Worm (Caenorhabditis elegans) whole organism, L1 larva: ENCODE measurements around the gene C33D9.6.

Source experiments
- C16A3.4 ChIP-seq: fragments of 150-350 bp; optimal IDR thresholded peaks from 2 replicates; lab custom pipeline; 2014; ENCODE audit warnings: missing biosample characterization, missing genetic modification characterization
- C34B4.2 ChIP-seq: sonication (generic microtip); optimal IDR thresholded peaks from 2 replicates; lab custom pipeline; 2017; ENCODE audit warnings: mild to moderate bottlenecking, missing genetic modification characterization, missing compliant biosample characterization
- F16B12.6 ChIP-seq: fragments of 150-350 bp; optimal IDR thresholded peaks from 2 replicates; lab custom pipeline; 2014; ENCODE audit warnings: missing biosample characterization, missing genetic modification characterization
- Y116A8C.19 ChIP-seq: sonication (generic microtip); optimal IDR thresholded peaks from 2 replicates; lab custom pipeline; 2016; ENCODE audit warnings: missing compliant biosample characterization, missing genetic modification characterization, borderline replicate concordance
- aha-1 ChIP-seq: fragments of 150-350 bp; optimal IDR thresholded peaks from 2 replicates; lab custom pipeline; 2014; ENCODE audit warnings: missing biosample characterization, missing genetic modification characterization
- alr-1 ChIP-seq: fragments of 200-800 bp; sonication (Bioruptor generic); optimal IDR thresholded peaks from 2 replicates; lab custom pipeline; 2018; ENCODE audit warnings: borderline replicate concordance, mild to moderate bottlenecking, missing genetic modification characterization, missing compliant biosample characterization
- aly-2 ChIP-seq: fragments of 150-350 bp; optimal IDR thresholded peaks from 2 replicates; lab custom pipeline; 2014; ENCODE audit warnings: missing biosample characterization, missing genetic modification characterization
- ama-1 ChIP-seq: fragments of 150-350 bp; optimal IDR thresholded peaks from 2 replicates; lab custom pipeline; 2014
- blmp-1 ChIP-seq: fragments of 150-350 bp; optimal IDR thresholded peaks from 2 replicates; lab custom pipeline; 2014; ENCODE audit warnings: missing biosample characterization, missing genetic modification characterization
- ceh-8 ChIP-seq: fragments of 200-800 bp; sonication (Bioruptor generic); optimal IDR thresholded peaks from 2 replicates; lab custom pipeline; 2018; ENCODE audit warnings: mild to moderate bottlenecking, missing genetic modification characterization, moderate library complexity, missing compliant biosample characterization
- ceh-82 ChIP-seq, 3 experiments: fragments of 150-350 bp in 1 of 3; sonication (generic microtip) in 2 of 3; optimal IDR thresholded peaks; 2 replicates each; lab custom pipeline; 2014 to 2017; ENCODE audit warnings: missing biosample characterization in 3 of 3, missing genetic modification characterization in 3 of 3
- ceh-90 ChIP-seq: sonication (generic microtip); optimal IDR thresholded peaks from 2 replicates; lab custom pipeline; 2016; ENCODE audit warnings: missing genetic modification characterization, missing compliant biosample characterization
- ces-1 ChIP-seq: fragments of 150-350 bp; optimal IDR thresholded peaks from 2 replicates; lab custom pipeline; 2014; ENCODE audit warnings: missing biosample characterization, missing genetic modification reagents, missing genetic modification characterization
- dpl-1 ChIP-seq, 3 experiments: fragments of 150-350 bp in 2 of 3; sonication (generic microtip) in 1 of 3; optimal IDR thresholded peaks; 2 replicates each; lab custom pipeline; 2014 to 2017; ENCODE audit warnings: missing biosample characterization in 3 of 3, missing genetic modification characterization in 3 of 3, missing genetic modification reagents in 3 of 3
- dsc-1 ChIP-seq: sonication (generic microtip); optimal IDR thresholded peaks from 2 replicates; lab custom pipeline; 2016; ENCODE audit warnings: mild to moderate bottlenecking, missing genetic modification characterization, missing compliant biosample characterization
- efl-3 ChIP-seq: fragments of 200-800 bp; sonication (Bioruptor generic); optimal IDR thresholded peaks from 2 replicates; lab custom pipeline; 2018; ENCODE audit warnings: mild to moderate bottlenecking, missing genetic modification characterization, missing compliant biosample characterization
- elt-2 ChIP-seq: sonication (generic microtip); optimal IDR thresholded peaks from 2 replicates; lab custom pipeline; 2016; ENCODE audit warnings: missing genetic modification characterization, mild to moderate bottlenecking, inconsistent platforms, missing compliant biosample characterization, missing genetic modification reagents
- ets-5 ChIP-seq: fragments of 200-800 bp; sonication (Bioruptor generic); IDR thresholded peaks from 2 replicates; pipeline ENCODE4 v1.3.6; 2022; ENCODE audit warnings: missing genetic modification characterization, missing compliant biosample characterization
- fkh-10 ChIP-seq: sonication (generic microtip); optimal IDR thresholded peaks from 2 replicates; lab custom pipeline; 2017; ENCODE audit warnings: missing biosample characterization, missing genetic modification reagents, missing genetic modification characterization
- fkh-4 ChIP-seq: sonication (generic microtip); optimal IDR thresholded peaks from 2 replicates; lab custom pipeline; 2016; ENCODE audit warnings: missing compliant biosample characterization, missing genetic modification characterization, borderline replicate concordance
- grh-1 ChIP-seq: fragments of 200-800 bp; sonication (Bioruptor generic); IDR thresholded peaks from 2 replicates; pipeline ENCODE4 v1.3.6; 2022; ENCODE audit warnings: missing genetic modification reagents, missing genetic modification characterization, missing compliant biosample characterization
- hlh-4 ChIP-seq: sonication (generic microtip); optimal IDR thresholded peaks from 2 replicates; lab custom pipeline; 2016; ENCODE audit warnings: mild to moderate bottlenecking, missing genetic modification characterization, missing compliant biosample characterization
- hpl-2 ChIP-seq: fragments of 150-350 bp; optimal IDR thresholded peaks from 2 replicates; lab custom pipeline; 2014; ENCODE audit warnings: missing biosample characterization, missing genetic modification reagents, missing genetic modification characterization
- irx-1 ChIP-seq: sonication (generic microtip); optimal IDR thresholded peaks from 2 replicates; lab custom pipeline; 2016; ENCODE audit warnings: missing genetic modification characterization, missing compliant biosample characterization
- jun-1 ChIP-seq: fragments of 150-350 bp; optimal IDR thresholded peaks from 2 replicates; lab custom pipeline; 2014; ENCODE audit warnings: missing biosample characterization, missing genetic modification reagents, missing genetic modification characterization
- lin-14 ChIP-seq: fragments of 200-800 bp; sonication (Bioruptor generic); optimal IDR thresholded peaks from 2 replicates; lab custom pipeline; 2018; ENCODE audit warnings: mild to moderate bottlenecking, missing genetic modification characterization, moderate library complexity, missing compliant biosample characterization
- lin-35 ChIP-seq, 2 experiments: fragments of 150-350 bp; optimal IDR thresholded peaks; 2 replicates each; lab custom pipeline; 2014; ENCODE audit warnings: missing biosample characterization in 2 of 2, missing genetic modification characterization in 2 of 2, missing genetic modification reagents in 2 of 2
- lin-39 ChIP-seq: fragments of 150-350 bp; optimal IDR thresholded peaks from 2 replicates; lab custom pipeline; 2014; ENCODE audit warnings: missing biosample characterization, missing genetic modification reagents, missing genetic modification characterization
- lsy-2 ChIP-seq, 2 experiments: fragments of 150-350 bp; optimal IDR thresholded peaks; 2 replicates each; lab custom pipeline; 2014; ENCODE audit warnings: missing biosample characterization in 2 of 2, missing genetic modification characterization in 2 of 2
- mab-9 ChIP-seq: fragments of 200-800 bp; sonication (Bioruptor generic); IDR thresholded peaks from 2 replicates; pipeline ENCODE4 v1.3.6; 2022; ENCODE audit warnings: missing genetic modification reagents, missing genetic modification characterization, missing compliant biosample characterization
- mdl-1 ChIP-seq, 2 experiments: fragments of 150-350 bp; optimal IDR thresholded peaks; 2 replicates each; lab custom pipeline; 2014 to 2017; ENCODE audit warnings: missing biosample characterization in 2 of 2, missing genetic modification characterization in 2 of 2, inconsistent platforms in 1 of 2
- nhr-11 ChIP-seq: fragments of 150-350 bp; optimal IDR thresholded peaks from 2 replicates; lab custom pipeline; 2014; ENCODE audit warnings: missing biosample characterization, missing genetic modification characterization
- nhr-12 ChIP-seq: sonication (generic microtip); optimal IDR thresholded peaks from 2 replicates; lab custom pipeline; 2017; ENCODE audit warnings: missing biosample characterization, missing genetic modification characterization
- nhr-237 ChIP-seq: fragments of 150-350 bp; optimal IDR thresholded peaks from 2 replicates; lab custom pipeline; 2014; ENCODE audit warnings: missing biosample characterization, missing genetic modification characterization
- nhr-71 ChIP-seq: sonication (generic microtip); optimal IDR thresholded peaks from 2 replicates; lab custom pipeline; 2016; ENCODE audit warnings: mild to moderate bottlenecking, missing genetic modification characterization, moderate library complexity, missing compliant biosample characterization
- nhr-76 ChIP-seq: sonication (generic microtip); optimal IDR thresholded peaks from 2 replicates; lab custom pipeline; 2017; ENCODE audit warnings: missing biosample characterization, missing genetic modification characterization
- nhr-84 ChIP-seq: sonication (generic microtip); optimal IDR thresholded peaks from 2 replicates; lab custom pipeline; 2017; ENCODE audit warnings: missing biosample characterization, missing genetic modification characterization
- nhr-85 ChIP-seq: sonication (generic microtip); peaks from one replicate; lab custom pipeline; 2016; ENCODE audit warnings: missing genetic modification characterization, inconsistent platforms, missing compliant biosample characterization
- nhr-90 ChIP-seq: sonication (generic microtip); optimal IDR thresholded peaks from 2 replicates; lab custom pipeline; 2016; ENCODE audit warnings: mild to moderate bottlenecking, missing genetic modification characterization, missing compliant biosample characterization; ENCODE audit not compliant: poor library complexity
- pqm-1 ChIP-seq: sonication (generic microtip); optimal IDR thresholded peaks from 3 replicates; lab custom pipeline; 2017; ENCODE audit warnings: missing biosample characterization, missing genetic modification characterization
- rnt-1 ChIP-seq: sonication (generic microtip); optimal IDR thresholded peaks from 2 replicates; lab custom pipeline; 2016; ENCODE audit warnings: mild to moderate bottlenecking, missing genetic modification characterization, moderate library complexity, missing compliant biosample characterization
- snpc-4 ChIP-seq: fragments of 150-350 bp; optimal IDR thresholded peaks from 2 replicates; lab custom pipeline; 2014; ENCODE audit warnings: missing biosample characterization, missing genetic modification characterization
- snu-23 ChIP-seq: sonication (generic microtip); optimal IDR thresholded peaks from 2 replicates; lab custom pipeline; 2016; ENCODE audit warnings: missing genetic modification characterization, missing compliant biosample characterization
- sox-4 ChIP-seq: sonication (generic microtip); optimal IDR thresholded peaks from 2 replicates; lab custom pipeline; 2016; ENCODE audit warnings: missing genetic modification characterization, missing compliant biosample characterization
- sptf-1 ChIP-seq: fragments of 150-350 bp; optimal IDR thresholded peaks from 2 replicates; lab custom pipeline; 2014; ENCODE audit warnings: missing biosample characterization, missing genetic modification characterization
- sup-37 ChIP-seq: fragments of 200-800 bp; sonication (Bioruptor generic); optimal IDR thresholded peaks from 2 replicates; lab custom pipeline; 2018; ENCODE audit warnings: mild to moderate bottlenecking, missing genetic modification characterization, missing compliant biosample characterization
- tbx-2 ChIP-seq: sonication (generic microtip); optimal IDR thresholded peaks from 2 replicates; lab custom pipeline; 2016; ENCODE audit warnings: missing genetic modification characterization, missing compliant biosample characterization
- tlp-1 ChIP-seq: fragments of 150-350 bp; optimal IDR thresholded peaks from 2 replicates; lab custom pipeline; 2014; ENCODE audit warnings: missing biosample characterization, missing genetic modification characterization
- unc-130 ChIP-seq: fragments of 150-350 bp; optimal IDR thresholded peaks from 2 replicates; lab custom pipeline; 2017; ENCODE audit warnings: missing biosample characterization, missing genetic modification characterization, inconsistent platforms
- unc-86 ChIP-seq: sonication (generic microtip); optimal IDR thresholded peaks from 2 replicates; lab custom pipeline; 2016; ENCODE audit warnings: missing genetic modification characterization, missing compliant biosample characterization
- unc-98 ChIP-seq: fragments of 200-800 bp; sonication (Bioruptor generic); IDR thresholded peaks from 2 replicates; pipeline ENCODE4 v1.3.6; 2022; ENCODE audit warnings: missing genetic modification characterization, missing compliant biosample characterization
- xbp-1 ChIP-seq: sonication (generic microtip); optimal IDR thresholded peaks from 2 replicates; lab custom pipeline; 2016; ENCODE audit warnings: missing genetic modification characterization, missing compliant biosample characterization
- zip-4 ChIP-seq: fragments of 200-800 bp; sonication (Bioruptor generic); optimal IDR thresholded peaks from 2 replicates; lab custom pipeline; 2018; ENCODE audit warnings: mild to moderate bottlenecking, missing genetic modification characterization, moderate library complexity, missing compliant biosample characterization
- ztf-11 ChIP-seq, 2 experiments: sonication (generic microtip); optimal IDR thresholded peaks; 2 replicates each; lab custom pipeline; 2016 to 2017; ENCODE audit warnings: missing genetic modification characterization in 2 of 2, missing biosample characterization in 1 of 2, missing compliant biosample characterization in 1 of 2

The C33D9.6 gene

DNA sequence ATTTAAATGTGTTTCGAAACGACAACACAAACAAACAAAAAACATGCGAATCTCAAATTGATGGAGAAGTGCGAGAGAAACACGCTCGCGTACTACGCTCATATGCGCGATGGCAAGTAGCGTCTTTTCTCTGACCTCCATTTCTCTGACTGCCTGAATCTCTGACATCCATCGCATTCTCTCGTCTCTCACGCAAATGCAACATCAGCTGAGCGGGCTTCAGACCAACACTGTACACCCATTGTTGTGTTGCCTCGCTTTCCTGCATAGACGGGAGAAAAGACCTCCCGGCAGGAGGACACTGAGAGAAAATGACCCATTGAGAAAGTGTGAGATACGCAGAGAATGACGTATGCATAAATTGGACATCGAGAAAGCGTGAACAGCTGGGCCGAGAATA lies 4.2 kb upstream of the C33D9.6 start (continued):
- TF ChIP-seq lin-39, result no peak
- TF ChIP-seq nhr-84 (tag; lab: Kevin White, UChicago), result no peak
- TF ChIP-seq pqm-1 (tag; lab: Kevin White, UChicago), result no peak
- no peak for TF ChIP-seq efl-3 (GFP tag; lab: Kevin White, UChicago)
- no peak for TF ChIP-seq aly-2 (tag; lab: Kevin White, UChicago)
- peak; percentile 83 for TF ChIP-seq C16A3.4 (tag; lab: Kevin White, UChicago)
- peak; percentile 95 for TF ChIP-seq blmp-1 (tag; lab: Kevin White, UChicago)
- TF ChIP-seq nhr-90, result peak; percentile 63
- TF ChIP-seq hlh-4 (tag; lab: Kevin White, UChicago), result no peak
- TF ChIP-seq tbx-2 (tag; lab: Kevin White, UChicago), result peak; percentile 58
- TF ChIP-seq ama-1 (lab: Kevin White, UChicago), result no peak
- peak; percentile 23 for TF ChIP-seq snpc-4 (tag; lab: Kevin White, UChicago)
- peak; percentile 40 to 59 (median 53) for TF ChIP-seq dpl-1 (GFP tag; optimal IDR thresholded peaks at IDR 0.05; lab: Kevin White, UChicago)
- TF ChIP-seq ets-5 (GFP tag; lab: Robert Waterston, UW), result no peak
- peak; percentile 46 for TF ChIP-seq hpl-2 (GFP tag; lab: Kevin White, UChicago)
- TF ChIP-seq Y116A8C.19, result no peak
- peak; percentile 86 for TF ChIP-seq nhr-71 (tag; lab: Kevin White, UChicago)
- peak in 1 of 2 experiments; percentile 85 for TF ChIP-seq mdl-1 (tag; optimal IDR thresholded peaks at IDR 0.05; lab: Kevin White, UChicago)
- peak; percentile 27 for TF ChIP-seq dsc-1
- peak; percentile 71 to 83 for TF ChIP-seq lsy-2 (tag; optimal IDR thresholded peaks at IDR 0.05; lab: Kevin White, UChicago)
- TF ChIP-seq F16B12.6 (tag; lab: Kevin White, UChicago), result no peak
- TF ChIP-seq ztf-11 (tag; optimal IDR thresholded peaks at IDR 0.05; lab: Kevin White, UChicago), result peak in 1 of 2 experiments; percentile 31
- TF ChIP-seq alr-1, result no peak
- TF ChIP-seq grh-1 (GFP tag; lab: Robert Waterston, UW), result no peak
- TF ChIP-seq xbp-1 (tag; lab: Kevin White, UChicago), result peak; percentile 61
- no peak for TF ChIP-seq C34B4.2
- TF ChIP-seq unc-86 (tag; lab: Kevin White, UChicago), result peak; percentile 49
- TF ChIP-seq unc-98 (GFP tag; lab: Robert Waterston, UW), result no peak
- no peak for TF ChIP-seq sup-37 (GFP tag; lab: Kevin White, UChicago)
- no peak for TF ChIP-seq nhr-12 (tag; lab: Kevin White, UChicago)
- no peak for TF ChIP-seq fkh-10
- peak; percentile 97 for TF ChIP-seq lin-14 (GFP tag; lab: Kevin White, UChicago)
- TF ChIP-seq aha-1 (tag; lab: Kevin White, UChicago), result no peak
- TF ChIP-seq unc-130, result no peak
- peak; percentile 7 to 70 (median 18) for TF ChIP-seq ceh-82 (tag; optimal IDR thresholded peaks at IDR 0.05; lab: Kevin White, UChicago)
- peak; percentile 62 for TF ChIP-seq irx-1 (tag; lab: Kevin White, UChicago)
- TF ChIP-seq nhr-85 (tag; lab: Kevin White, UChicago), result peak; percentile 99
- TF ChIP-seq lin-35 (GFP tag; optimal IDR thresholded peaks at IDR 0.05; lab: Kevin White, UChicago), result peak; percentile 52 to 83
- peak; percentile 43 for TF ChIP-seq elt-2 (tag; lab: Kevin White, UChicago)
- TF ChIP-seq jun-1 (tag; lab: Kevin White, UChicago), result peak; percentile 75
- TF ChIP-seq fkh-4 (tag; lab: Kevin White, UChicago), result no peak
- no peak for TF ChIP-seq nhr-11
- TF ChIP-seq nhr-237 (tag; lab: Kevin White, UChicago), result peak; percentile 32
- TF ChIP-seq ceh-90, result no peak
- no peak for TF ChIP-seq zip-4 (GFP tag; lab: Kevin White, UChicago)
- no peak for TF ChIP-seq mab-9 (GFP tag; lab: Robert Waterston, UW)
- TF ChIP-seq rnt-1 (tag; lab: Kevin White, UChicago), result peak; percentile 62
- no peak for TF ChIP-seq nhr-76
- TF ChIP-seq sox-4 (tag; lab: Kevin White, UChicago), result no peak
- TF ChIP-seq sptf-1 (tag; lab: Kevin White, UChicago), result no peak
- TF ChIP-seq snu-23 (GFP tag; lab: Kevin White, UChicago), result peak; percentile 84
- no peak for TF ChIP-seq ces-1 (GFP tag; lab: Kevin White, UChicago)
- TF ChIP-seq ceh-8, result no peak
- TF ChIP-seq tlp-1 (tag; lab: Kevin White, UChicago), result no peak
